Fruit fly (Drosophila melanogaster) whole organism, prepupa: Measurements from ENCODE around the gene UbcE2H.
A peak's percentile ranks its signal among the peaks of the same experiment; 100 is the strongest.

ENCODE experiments used
- CG32006 ChIP-seq: fragments of 200-800 bp; sonication (Bioruptor generic); optimal IDR thresholded peaks from 3 replicates; lab custom pipeline; 2017; ENCODE audit warnings: missing biosample characterization, mild to moderate bottlenecking, missing genetic modification characterization
- CG8319 ChIP-seq: fragments of 200-800 bp; sonication (Bioruptor generic); optimal IDR thresholded peaks from 3 replicates; lab custom pipeline; 2016; ENCODE audit warnings: missing biosample characterization, missing genetic modification characterization
- OdsH ChIP-seq: fragments of 200-800 bp; sonication (Bioruptor generic); optimal IDR thresholded peaks from 3 replicates; lab custom pipeline; 2016; ENCODE audit warnings: missing biosample characterization, missing genetic modification characterization
- lz ChIP-seq: fragments of 200-800 bp; sonication (Bioruptor generic); optimal IDR thresholded peaks from 3 replicates; lab custom pipeline; 2016; ENCODE audit warnings: missing biosample characterization, missing genetic modification characterization

DNA sequence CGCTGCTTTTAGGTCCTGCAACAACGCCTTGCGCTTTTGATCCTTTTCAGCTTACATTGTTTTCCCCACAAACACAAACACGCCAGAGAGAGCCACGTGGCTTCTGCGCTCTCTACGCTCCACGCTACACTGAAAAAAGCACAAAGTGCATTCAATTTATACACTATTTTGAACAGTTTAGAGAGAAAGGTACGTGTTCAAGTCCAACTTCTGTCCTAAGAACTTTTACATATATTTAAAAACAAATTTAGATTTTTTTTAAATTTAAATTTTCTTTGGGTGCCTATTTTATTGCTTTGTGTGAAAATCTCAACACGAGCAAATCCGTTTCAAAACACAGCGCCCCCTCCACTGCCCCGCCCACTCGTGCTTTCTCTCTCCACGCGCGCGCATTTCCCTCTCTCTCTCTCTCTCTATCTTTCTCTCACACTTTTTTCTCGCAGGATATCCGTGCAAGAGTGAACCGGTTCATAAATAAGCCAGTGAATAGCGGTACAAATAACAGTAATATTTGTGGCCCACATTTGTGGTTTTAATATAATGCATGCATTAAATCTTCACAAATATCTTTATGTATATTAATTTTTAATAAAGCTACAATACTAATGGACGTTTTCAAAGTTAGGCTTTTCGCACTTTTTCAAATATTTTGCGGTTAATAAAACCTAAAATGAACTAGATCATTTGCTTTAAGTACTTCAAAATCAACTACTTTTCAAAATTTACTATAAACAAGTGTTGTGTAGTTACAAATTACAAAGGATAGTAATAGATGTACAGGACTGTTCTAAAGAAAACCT, 6.4 kb upstream of the UbcE2H start:
- TF ChIP-seq lz (GFP tag; lab: Kevin White, UChicago) = peak; percentile 73
- peak; percentile 77 for TF ChIP-seq OdsH
- peak; percentile 20 for TF ChIP-seq CG8319 (GFP tag; lab: Kevin White, UChicago)
- TF ChIP-seq CG32006 = peak; percentile 87
